Fruit fly (Drosophila melanogaster) whole organism, adult: ENCODE measurements around the gene sqz.

ENCODE experiments used
- CG11617 ChIP-seq: fragments of 200-800 bp; sonication (Bioruptor generic); optimal IDR thresholded peaks from 2 replicates; lab custom pipeline; 2017; ENCODE audit warnings: mild to moderate bottlenecking, missing biosample characterization, missing genetic modification reagents, missing genetic modification characterization
- CG12768 ChIP-seq: fragments of 200-800 bp; sonication (Bioruptor generic); optimal IDR thresholded peaks from 2 replicates; lab custom pipeline; 2017; ENCODE audit warnings: missing biosample characterization, missing genetic modification characterization, mild to moderate bottlenecking, moderate library complexity, missing genetic modification reagents
- CG14711 ChIP-seq: fragments of 200-800 bp; sonication (Bioruptor generic); optimal IDR thresholded peaks from 2 replicates; lab custom pipeline; 2018; ENCODE audit warnings: missing biosample characterization, mild to moderate bottlenecking, missing genetic modification characterization, moderate library complexity
- CG1620 ChIP-seq: fragments of 200-800 bp; sonication (Bioruptor generic); optimal IDR thresholded peaks from 2 replicates; lab custom pipeline; 2016; ENCODE audit warnings: missing biosample characterization, missing genetic modification characterization
- CG33017 ChIP-seq: fragments of 200-800 bp; sonication (Bioruptor generic); optimal IDR thresholded peaks from 2 replicates; lab custom pipeline; 2018; ENCODE audit warnings: missing biosample characterization, mild to moderate bottlenecking, missing genetic modification characterization, moderate library complexity
- CG5204 ChIP-seq: fragments of 200-800 bp; sonication (Bioruptor generic); optimal IDR thresholded peaks from 2 replicates; lab custom pipeline; 2016; ENCODE audit warnings: missing biosample characterization, missing genetic modification characterization
- CG7045 ChIP-seq: fragments of 200-800 bp; sonication (Bioruptor generic); optimal IDR thresholded peaks from 2 replicates; lab custom pipeline; 2017; ENCODE audit warnings: missing biosample characterization, mild to moderate bottlenecking, missing genetic modification characterization
- CG7101 ChIP-seq: fragments of 200-800 bp; sonication (Bioruptor generic); optimal IDR thresholded peaks from 2 replicates; lab custom pipeline; 2018; ENCODE audit warnings: missing biosample characterization, mild to moderate bottlenecking, missing genetic modification characterization, moderate library complexity
- Clk ChIP-seq: fragments of 200-800 bp; sonication (Bioruptor generic); optimal IDR thresholded peaks from 2 replicates; lab custom pipeline; 2017; ENCODE audit warnings: missing biosample characterization, missing genetic modification characterization
- Crg-1 ChIP-seq: fragments of 200-800 bp; sonication (Bioruptor generic); optimal IDR thresholded peaks from 2 replicates; lab custom pipeline; 2016; ENCODE audit warnings: missing biosample characterization, missing genetic modification characterization
- Hr96 ChIP-seq: fragments of 200-800 bp; sonication (Bioruptor generic); optimal IDR thresholded peaks from 2 replicates; lab custom pipeline; 2016; ENCODE audit warnings: missing biosample characterization, missing genetic modification characterization
- Mnt ChIP-seq: fragments of 200-800 bp; sonication (Bioruptor generic); optimal IDR thresholded peaks from 2 replicates; lab custom pipeline; 2016; ENCODE audit warnings: missing biosample characterization, mild to moderate bottlenecking, missing genetic modification characterization
- bab1 ChIP-seq: fragments of 200-800 bp; sonication (Bioruptor generic); optimal IDR thresholded peaks from 3 replicates; lab custom pipeline; 2019; ENCODE audit warnings: missing biosample characterization, mild to moderate bottlenecking, missing genetic modification characterization, moderate library complexity
- cic ChIP-seq: fragments of 200-800 bp; sonication (Bioruptor generic); optimal IDR thresholded peaks from 2 replicates; lab custom pipeline; 2017; ENCODE audit warnings: missing biosample characterization, mild to moderate bottlenecking, missing genetic modification characterization, moderate library complexity
- cnc ChIP-seq, 2 experiments: fragments of >200 bp; optimal IDR thresholded peaks; 2 replicates each; lab custom pipeline; 2017
- kay ChIP-seq: fragments of 200-800 bp; sonication (Bioruptor generic); peaks from one replicate; lab custom pipeline; 2016; ENCODE audit warnings: missing biosample characterization, missing genetic modification characterization, borderline replicate concordance
- ovo ChIP-seq: fragments of 200-800 bp; sonication (Bioruptor generic); optimal IDR thresholded peaks from 2 replicates; lab custom pipeline; 2016; ENCODE audit warnings: missing biosample characterization, missing genetic modification characterization
- pad ChIP-seq: fragments of 200-800 bp; sonication (Bioruptor generic); optimal IDR thresholded peaks from 3 replicates; lab custom pipeline; 2017; ENCODE audit warnings: missing biosample characterization, missing genetic modification characterization, mild to moderate bottlenecking, moderate library complexity, missing genetic modification reagents
- tj ChIP-seq: fragments of 200-800 bp; sonication (Bioruptor generic); optimal IDR thresholded peaks from 3 replicates; lab custom pipeline; 2017; ENCODE audit warnings: missing biosample characterization, mild to moderate bottlenecking, missing genetic modification characterization, moderate library complexity
- toe ChIP-seq: fragments of 200-800 bp; sonication (Bioruptor generic); optimal IDR thresholded peaks from 2 replicates; lab custom pipeline; 2016; ENCODE audit warnings: missing biosample characterization, missing genetic modification characterization

Gene sqz

dm6 chr3R:19182848-19183247 is 18.8 kb downstream of the sqz start:
- TF ChIP-seq Clk (GFP tag; lab: Kevin White, UChicago), result no peak
- TF ChIP-seq CG33017 (tag; lab: Kevin White, UChicago), result no peak
- no peak for TF ChIP-seq Crg-1 (GFP tag; lab: Kevin White, UChicago)
- no peak for TF ChIP-seq Hr96
- TF ChIP-seq toe (GFP tag; lab: Kevin White, UChicago), result no peak
- TF ChIP-seq CG7101, result no peak
- TF ChIP-seq CG5204 (GFP tag; lab: Kevin White, UChicago), result no peak
- no peak for TF ChIP-seq CG12768 (GFP tag; lab: Kevin White, UChicago)
- TF ChIP-seq kay, result no peak
- TF ChIP-seq CG14711 (tag; lab: Kevin White, UChicago), result no peak

DNA sequence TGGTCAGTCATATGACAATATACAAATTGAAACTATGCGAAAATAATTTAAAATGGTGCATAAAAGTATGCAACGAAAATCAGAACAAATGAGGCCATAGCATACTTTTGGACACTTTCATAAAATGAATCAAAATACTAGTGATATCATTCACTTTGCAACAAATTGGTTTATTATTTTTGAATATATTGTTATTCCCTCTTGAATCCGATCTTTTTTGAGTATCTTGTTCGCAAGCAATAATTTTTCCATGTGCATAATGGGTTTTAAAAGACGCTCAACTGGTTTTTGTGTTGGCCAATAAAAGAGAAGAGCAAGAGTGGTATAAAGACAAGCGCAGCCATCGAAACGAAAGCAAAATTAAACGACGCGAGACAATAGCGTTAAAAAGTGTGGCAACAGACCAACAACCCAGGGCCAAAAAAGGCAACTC is 23.7 kb downstream of the sqz start:
- TF ChIP-seq CG11617 (GFP tag; lab: Kevin White, UChicago) (no peak), cnc (optimal IDR thresholded peaks at IDR 0.05; lab: Kevin White, UChicago) (no peak), toe (GFP tag; lab: Kevin White, UChicago) (no peak), CG7101 (no peak), tj (GFP tag; lab: Kevin White, UChicago) (no peak), CG1620 (no peak), kay (no peak), ovo (GFP tag; lab: Kevin White, UChicago) (no peak), Clk (GFP tag; lab: Kevin White, UChicago) (no peak), cic (GFP tag; lab: Kevin White, UChicago) (no peak), CG7045 (GFP tag; lab: Kevin White, UChicago) (no peak), bab1 (GFP tag; lab: Kevin White, UChicago) (no peak), CG14711 (tag; lab: Kevin White, UChicago) (no peak), pad (GFP tag; lab: Kevin White, UChicago) (no peak), Hr96 (no peak), Crg-1 (GFP tag; lab: Kevin White, UChicago) (no peak), CG5204 (GFP tag; lab: Kevin White, UChicago) (no peak)

dm6 chr3R:19190020-19190419 is 26.0 kb downstream of the sqz start:
- TF ChIP-seq CG1620, result no peak
- TF ChIP-seq kay, result no peak
- TF ChIP-seq Hr96, result no peak
- TF ChIP-seq Crg-1 (GFP tag; lab: Kevin White, UChicago), result no peak
- TF ChIP-seq CG33017 (tag; lab: Kevin White, UChicago), result no peak
- TF ChIP-seq CG12768 (GFP tag; lab: Kevin White, UChicago), result no peak
- TF ChIP-seq CG7045 (GFP tag; lab: Kevin White, UChicago), result no peak
- TF ChIP-seq CG7101, result no peak
- no peak for TF ChIP-seq CG14711 (tag; lab: Kevin White, UChicago)
- TF ChIP-seq Mnt (GFP tag; lab: Kevin White, UChicago), result no peak
- TF ChIP-seq CG11617 (GFP tag; lab: Kevin White, UChicago), result no peak
- no peak for TF ChIP-seq Clk (GFP tag; lab: Kevin White, UChicago)
- TF ChIP-seq bab1 (GFP tag; lab: Kevin White, UChicago), result no peak
- TF ChIP-seq cnc (optimal IDR thresholded peaks at IDR 0.05; lab: Kevin White, UChicago), result no peak
- TF ChIP-seq toe (GFP tag; lab: Kevin White, UChicago), result no peak
- no peak for TF ChIP-seq cic (GFP tag; lab: Kevin White, UChicago)

DNA sequence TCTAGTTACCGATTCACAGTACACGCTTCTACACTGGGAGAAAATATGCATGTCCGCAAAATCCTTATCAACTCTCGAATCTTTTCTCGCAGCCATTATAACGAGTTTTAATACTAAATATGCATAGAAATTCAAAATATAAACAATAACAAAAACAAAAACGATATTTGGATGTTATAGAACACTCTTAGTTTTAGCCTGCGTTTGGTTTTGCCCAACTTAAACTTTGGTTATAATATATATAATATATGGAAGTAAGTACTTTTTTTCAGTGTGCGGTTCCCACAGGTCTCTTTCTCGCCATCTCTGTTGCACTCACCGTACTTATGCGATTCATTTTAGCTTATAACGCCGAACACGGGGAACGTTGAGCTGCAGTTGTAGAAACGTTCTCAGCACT is 47.8 kb downstream of the sqz start, which contains the start of gene cry:
Gene cry, plus strand, starts transcription at position 377 of the 400 bp plus-strand sequence.
- TF ChIP-seq CG14711 (tag; lab: Kevin White, UChicago) (peak; percentile 95), CG7101 (peak; percentile 97), CG1620 (peak; percentile 93), pad (GFP tag; lab: Kevin White, UChicago) (peak; percentile 96), toe (GFP tag; lab: Kevin White, UChicago) (peak; percentile 95), CG5204 (GFP tag; lab: Kevin White, UChicago) (peak; percentile 96), Mnt (GFP tag; lab: Kevin White, UChicago) (peak; percentile 86), CG33017 (tag; lab: Kevin White, UChicago) (peak; percentile 96), kay (peak; percentile 93), ovo (GFP tag; lab: Kevin White, UChicago) (peak; percentile 89), bab1 (GFP tag; lab: Kevin White, UChicago) (peak; percentile 95), CG12768 (GFP tag; lab: Kevin White, UChicago) (peak; percentile 99), Clk (GFP tag; lab: Kevin White, UChicago) (peak; percentile 98), CG11617 (GFP tag; lab: Kevin White, UChicago) (peak; percentile 99), Crg-1 (GFP tag; lab: Kevin White, UChicago) (peak; percentile 89), CG7045 (GFP tag; lab: Kevin White, UChicago) (peak; percentile 99), cnc (optimal IDR thresholded peaks at IDR 0.05; lab: Kevin White, UChicago) (no peak), tj (GFP tag; lab: Kevin White, UChicago) (peak; percentile 97), cic (GFP tag; lab: Kevin White, UChicago) (peak; percentile 96), Hr96 (peak; percentile 92)

DNA sequence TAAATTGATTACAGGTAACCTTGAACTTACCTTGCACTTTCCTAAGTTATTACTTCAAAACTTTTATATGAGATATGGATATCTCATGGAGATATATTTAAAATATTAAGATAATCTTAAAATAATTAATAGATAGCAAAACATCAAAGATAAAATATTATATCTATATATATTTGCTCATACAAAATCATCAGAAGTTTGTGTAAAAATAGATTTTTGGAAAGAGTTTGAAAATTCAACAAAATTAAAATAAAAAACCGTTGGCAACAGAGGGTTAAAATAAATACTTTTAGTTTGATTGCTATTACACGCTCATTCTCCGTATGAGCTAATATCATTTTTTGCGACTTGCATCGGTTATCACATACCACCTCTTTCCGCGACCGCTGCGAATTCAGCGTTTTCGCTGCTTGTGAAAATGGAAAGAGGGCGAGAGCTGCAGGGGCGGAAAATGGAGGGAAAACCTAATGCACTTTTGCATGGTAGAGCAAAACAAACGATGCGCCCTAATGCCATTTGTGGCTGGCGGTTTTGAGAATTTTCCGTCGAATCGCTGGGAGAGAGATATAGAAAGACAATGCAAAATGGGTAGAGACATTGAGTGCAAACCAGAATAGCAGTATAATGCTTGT is 48.6 kb downstream of the sqz start:
- TF ChIP-seq CG7045 (GFP tag; lab: Kevin White, UChicago), result no peak
- peak; percentile 72 for TF ChIP-seq CG14711 (tag; lab: Kevin White, UChicago)
- TF ChIP-seq Clk (GFP tag; lab: Kevin White, UChicago), result no peak
- peak; percentile 19 for TF ChIP-seq Mnt (GFP tag; lab: Kevin White, UChicago)
- peak; percentile 11 for TF ChIP-seq toe (GFP tag; lab: Kevin White, UChicago)
- TF ChIP-seq cnc (optimal IDR thresholded peaks at IDR 0.05; lab: Kevin White, UChicago), result no peak
- TF ChIP-seq Crg-1 (GFP tag; lab: Kevin White, UChicago), result no peak
- TF ChIP-seq CG33017 (tag; lab: Kevin White, UChicago), result peak; percentile 64
- no peak for TF ChIP-seq ovo (GFP tag; lab: Kevin White, UChicago)
- peak; percentile 29 for TF ChIP-seq pad (GFP tag; lab: Kevin White, UChicago)
- TF ChIP-seq CG11617 (GFP tag; lab: Kevin White, UChicago), result peak; percentile 33
- TF ChIP-seq cic (GFP tag; lab: Kevin White, UChicago), result peak; percentile 82
- TF ChIP-seq bab1 (GFP tag; lab: Kevin White, UChicago), result peak; percentile 35
- TF ChIP-seq CG12768 (GFP tag; lab: Kevin White, UChicago), result peak; percentile 23
- TF ChIP-seq CG7101, result peak; percentile 72
- peak; percentile 97 for TF ChIP-seq tj (GFP tag; lab: Kevin White, UChicago)
- peak; percentile 74 for TF ChIP-seq kay
- TF ChIP-seq Hr96, result peak; percentile 26
- no peak for TF ChIP-seq CG1620
